Worm (Caenorhabditis elegans) whole organism, midembryonic: ENCODE results near the gene C35A5.3.

Experiments used
- T22C8.4 ChIP-seq: fragments of 200-800 bp; sonication (Bioruptor generic); IDR thresholded peaks from 2 replicates; pipeline ENCODE4 v1.3.6; 2022; ENCODE audit warnings: missing genetic modification characterization, missing compliant biosample characterization
- flt-1 ChIP-seq: fragments of 200-800 bp; sonication (Bioruptor generic); IDR thresholded peaks from 2 replicates; pipeline ENCODE4 v1.3.6; 2022; ENCODE audit warnings: missing genetic modification characterization, missing compliant biosample characterization
- klf-2 ChIP-seq: fragments of 200-800 bp; sonication (Bioruptor generic); conservative IDR thresholded peaks from 2 replicates; pipeline ENCODE4 v1.3.6; 2022; ENCODE audit warnings: missing genetic modification reagents, missing genetic modification characterization, missing compliant biosample characterization
- ref-1 ChIP-seq: fragments of 200-800 bp; sonication (Bioruptor generic); conservative IDR thresholded peaks from 2 replicates; pipeline ENCODE4 v1.3.6; 2022; ENCODE audit warnings: missing genetic modification reagents, missing genetic modification characterization, missing compliant biosample characterization
- tab-1 ChIP-seq: fragments of 200-800 bp; sonication (Bioruptor generic); IDR thresholded peaks from 2 replicates; pipeline ENCODE4 v1.3.6; 2022; ENCODE audit warnings: missing genetic modification characterization, missing compliant biosample characterization
- ztf-23 ChIP-seq: fragments of 200-800 bp; sonication (Bioruptor generic); IDR thresholded peaks from 2 replicates; pipeline ENCODE4 v1.3.6; 2022; ENCODE audit warnings: missing genetic modification reagents, missing genetic modification characterization, missing compliant biosample characterization
- ztf-29 ChIP-seq: fragments of 200-800 bp; sonication (Bioruptor generic); IDR thresholded peaks from 2 replicates; pipeline ENCODE4 v1.3.6; 2022; ENCODE audit warnings: missing genetic modification reagents, missing genetic modification characterization, missing compliant biosample characterization

DNA sequence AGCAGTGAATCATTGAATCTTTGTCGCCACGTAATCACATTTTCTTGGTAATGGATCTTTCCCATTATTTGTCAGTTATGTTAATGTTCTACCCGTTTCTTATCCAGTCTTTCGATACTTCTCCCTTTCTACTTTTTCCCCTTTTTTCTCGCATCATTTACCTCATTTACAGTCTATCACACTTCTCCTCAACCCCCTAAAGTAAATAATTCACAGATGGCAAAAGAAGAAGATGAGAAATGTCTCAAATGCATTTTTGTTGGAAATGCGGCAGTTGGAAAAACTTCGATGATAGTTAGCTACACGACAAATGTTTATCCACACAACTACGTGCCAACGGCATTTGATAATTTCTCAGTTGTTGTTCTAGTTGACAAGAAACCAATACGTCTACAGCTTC, 39.1 kb downstream of the C35A5.3 start, which contains the start of gene chw-1:
- no peak for TF ChIP-seq klf-2 (GFP tag; lab: Robert Waterston, UW)
- no peak for TF ChIP-seq tab-1 (GFP tag; lab: Robert Waterston, UW)
- no peak for TF ChIP-seq ztf-29 (GFP tag; lab: Robert Waterston, UW)
- TF ChIP-seq ref-1 (GFP tag; lab: Robert Waterston, UW) = no peak
- TF ChIP-seq ztf-23 (GFP tag; lab: Robert Waterston, UW) = no peak
- TF ChIP-seq T22C8.4 (GFP tag; lab: Robert Waterston, UW) = no peak
- no peak for TF ChIP-seq flt-1 (GFP tag; lab: Robert Waterston, UW)
